Worm (Caenorhabditis elegans) whole organism, young adult: ENCODE data around the gene F28H7.3.
A peak's percentile ranks its signal among the peaks of the same experiment; 100 is the strongest.

Experiments used
- F10E7.11 ChIP-seq: sonication (generic microtip); optimal IDR thresholded peaks from 2 replicates; lab custom pipeline; 2017; ENCODE audit warnings: mild to moderate bottlenecking, missing genetic modification characterization, moderate library complexity, missing compliant biosample characterization
- F57C9.4 ChIP-seq: sonication (generic microtip); optimal IDR thresholded peaks from 2 replicates; lab custom pipeline; 2017; ENCODE audit warnings: mild to moderate bottlenecking, missing genetic modification characterization, missing compliant biosample characterization
- T26A5.8 ChIP-seq: sonication (generic microtip); optimal IDR thresholded peaks from 2 replicates; lab custom pipeline; 2016; ENCODE audit warnings: missing genetic modification characterization, missing compliant biosample characterization
- Y56A3A.18 ChIP-seq: fragments of 200-800 bp; sonication (Bioruptor generic); IDR thresholded peaks from 2 replicates; pipeline ENCODE4 v1.3.6; 2022; ENCODE audit warnings: missing genetic modification reagents, missing genetic modification characterization, missing compliant biosample characterization
- aptf-3 ChIP-seq: fragments of 200-800 bp; sonication (Bioruptor generic); IDR thresholded peaks from 2 replicates; pipeline ENCODE4 v1.3.6; 2022; ENCODE audit warnings: missing genetic modification characterization, missing compliant biosample characterization
- atf-7 ChIP-seq: sonication (generic microtip); optimal IDR thresholded peaks from 2 replicates; lab custom pipeline; 2017; ENCODE audit warnings: mild to moderate bottlenecking, missing genetic modification characterization, missing compliant biosample characterization
- attf-3 ChIP-seq: fragments of 200-800 bp; sonication (Bioruptor generic); conservative IDR thresholded peaks from 2 replicates; pipeline ENCODE4 v1.3.6; 2022; ENCODE audit warnings: missing genetic modification reagents, missing genetic modification characterization, missing compliant biosample characterization
- bed-1 ChIP-seq: fragments of 200-800 bp; sonication (Bioruptor generic); IDR thresholded peaks from 2 replicates; pipeline ENCODE4 v1.3.6; 2022; ENCODE audit warnings: missing genetic modification reagents, missing genetic modification characterization, missing compliant biosample characterization
- bed-2 ChIP-seq: fragments of 200-800 bp; sonication (Bioruptor generic); IDR thresholded peaks from 2 replicates; pipeline ENCODE4 v1.3.6; 2022; ENCODE audit warnings: missing genetic modification reagents, missing genetic modification characterization, missing compliant biosample characterization
- ceh-100 ChIP-seq: fragments of 200-800 bp; sonication (Bioruptor generic); IDR thresholded peaks from 2 replicates; pipeline ENCODE4 v1.3.6; 2022; ENCODE audit warnings: missing genetic modification reagents, missing genetic modification characterization, missing compliant biosample characterization
- ceh-40 ChIP-seq: fragments of 200-800 bp; sonication (Bioruptor generic); IDR thresholded peaks from 2 replicates; pipeline ENCODE4 v1.3.6; 2022; ENCODE audit warnings: missing genetic modification characterization, missing compliant biosample characterization
- ceh-58 ChIP-seq: fragments of 200-800 bp; sonication (Bioruptor generic); IDR thresholded peaks from 2 replicates; pipeline ENCODE4 v1.3.6; 2022; ENCODE audit warnings: missing genetic modification characterization, missing compliant biosample characterization
- egrh-3 ChIP-seq: fragments of 200-800 bp; sonication (Bioruptor generic); IDR thresholded peaks from 2 replicates; pipeline ENCODE4 v1.3.6; 2022; ENCODE audit warnings: missing genetic modification reagents, missing genetic modification characterization, missing compliant biosample characterization
- ekl-4 ChIP-seq: fragments of 200-800 bp; sonication (Bioruptor generic); IDR thresholded peaks from 2 replicates; pipeline ENCODE4 v1.3.6; 2022; ENCODE audit warnings: missing genetic modification reagents, missing genetic modification characterization, missing compliant biosample characterization
- gei-17 ChIP-seq: fragments of 200-800 bp; sonication (Bioruptor generic); optimal IDR thresholded peaks from 2 replicates; lab custom pipeline; 2018; ENCODE audit warnings: mild to moderate bottlenecking, missing genetic modification characterization, missing compliant biosample characterization
- hlh-12 ChIP-seq: sonication (generic microtip); optimal IDR thresholded peaks from 2 replicates; lab custom pipeline; 2016; ENCODE audit warnings: missing genetic modification characterization, missing compliant biosample characterization
- lin-35 ChIP-seq, 3 experiments: fragments of 150-350 bp in 2 of 3; sonication (generic microtip) in 1 of 3; optimal IDR thresholded peaks; 2 replicates each; lab custom pipeline; 2014 to 2018; ENCODE audit warnings: missing biosample characterization in 3 of 3, missing genetic modification characterization in 3 of 3, missing genetic modification reagents in 3 of 3
- lir-1 ChIP-seq: fragments of 200-800 bp; sonication (Bioruptor generic); conservative IDR thresholded peaks from 2 replicates; pipeline ENCODE4 v1.3.6; 2022; ENCODE audit warnings: missing genetic modification reagents, missing genetic modification characterization, missing compliant biosample characterization
- lsl-1 ChIP-seq: fragments of 200-800 bp; sonication (Bioruptor generic); optimal IDR thresholded peaks from 2 replicates; lab custom pipeline; 2018; ENCODE audit warnings: mild to moderate bottlenecking, missing genetic modification characterization, moderate library complexity, missing compliant biosample characterization
- mcd-1 ChIP-seq: fragments of 200-800 bp; sonication (Bioruptor generic); IDR thresholded peaks from 2 replicates; pipeline ENCODE4 v1.3.6; 2022; ENCODE audit warnings: missing genetic modification reagents, missing genetic modification characterization, missing compliant biosample characterization
- nfya-1 ChIP-seq: sonication (generic microtip); optimal IDR thresholded peaks from 2 replicates; lab custom pipeline; 2017; ENCODE audit warnings: antibody characterized with exemption, missing compliant biosample characterization, missing genetic modification characterization, borderline replicate concordance; ENCODE audit not compliant: insufficient read depth
- nfya-2 ChIP-seq: fragments of 200-800 bp; sonication (Bioruptor generic); IDR thresholded peaks from 2 replicates; pipeline ENCODE4 v1.3.6; 2022; ENCODE audit warnings: missing genetic modification reagents, missing genetic modification characterization, missing compliant biosample characterization
- nhr-80 ChIP-seq: sonication (generic microtip); optimal IDR thresholded peaks from 2 replicates; lab custom pipeline; 2016; ENCODE audit warnings: missing genetic modification characterization, missing compliant biosample characterization
- nhr-90 ChIP-seq: sonication (generic microtip); optimal IDR thresholded peaks from 2 replicates; lab custom pipeline; 2016; ENCODE audit warnings: missing genotype, mild to moderate bottlenecking, missing genetic modification characterization, missing compliant biosample characterization
- pbrm-1 ChIP-seq: fragments of 200-800 bp; sonication (Bioruptor generic); IDR thresholded peaks from 2 replicates; pipeline ENCODE4 v1.3.6; 2022; ENCODE audit warnings: missing genetic modification reagents, missing genetic modification characterization, missing compliant biosample characterization
- sea-2 ChIP-seq: fragments of 200-800 bp; sonication (Bioruptor generic); IDR thresholded peaks from 2 replicates; pipeline ENCODE4 v1.3.6; 2022; ENCODE audit warnings: missing genetic modification characterization, missing compliant biosample characterization
- snpc-4 ChIP-seq, 5 experiments: fragments of 150-350 bp in 1 of 5; sonication (generic microtip) in 4 of 5; optimal IDR thresholded peaks; 2 replicates each; lab custom pipeline; 2014 to 2018; ENCODE audit warnings: missing genetic modification characterization in 5 of 5, missing biosample characterization in 3 of 5, antibody characterized with exemption in 2 of 5, mild to moderate bottlenecking in 2 of 5, missing compliant biosample characterization in 2 of 5, missing genotype in 2 of 5, moderate library complexity in 2 of 5, missing genetic modification reagents in 1 of 5
- sptf-2 ChIP-seq: fragments of 200-800 bp; sonication (Bioruptor generic); optimal IDR thresholded peaks from 2 replicates; lab custom pipeline; 2018; ENCODE audit warnings: mild to moderate bottlenecking, missing genetic modification characterization, missing compliant biosample characterization
- tbx-9 ChIP-seq: sonication (generic microtip); optimal IDR thresholded peaks from 2 replicates; lab custom pipeline; 2016; ENCODE audit warnings: borderline replicate concordance, missing genetic modification characterization, inconsistent platforms, missing compliant biosample characterization
- tlf-1 ChIP-seq: fragments of 200-800 bp; sonication (Bioruptor generic); optimal IDR thresholded peaks from 2 replicates; lab custom pipeline; 2018; ENCODE audit warnings: mild to moderate bottlenecking, missing genetic modification characterization, missing compliant biosample characterization
- zfh-2 ChIP-seq: fragments of 200-800 bp; sonication (Bioruptor generic); conservative IDR thresholded peaks from 2 replicates; pipeline ENCODE4 v1.3.6; 2022; ENCODE audit warnings: missing genetic modification reagents, missing genetic modification characterization, missing compliant biosample characterization
- ztf-25 ChIP-seq: fragments of 200-800 bp; sonication (Bioruptor generic); IDR thresholded peaks from 2 replicates; pipeline ENCODE4 v1.3.6; 2022; ENCODE audit warnings: missing genetic modification reagents, missing genetic modification characterization, missing compliant biosample characterization

F28H7.3 gene

ce11 chrV:10750630-10751029 is at the start of gene F28H7.3:
Gene F28H7.3 (minus strand): TSS chrV:10750788.
- no peak for TF ChIP-seq snpc-4 (GFP tag; optimal IDR thresholded peaks at IDR 0.05; lab: Kevin White, UChicago)
- TF ChIP-seq snpc-4 (tag; optimal IDR thresholded peaks at IDR 0.05; lab: Kevin White, UChicago): no peak
- peak; percentile 90 for TF ChIP-seq nhr-80 (tag; lab: Kevin White, UChicago)

- TF ChIP-seq aptf-3 (GFP tag; lab: Robert Waterston, UW): no peak
- TF ChIP-seq zfh-2 (GFP tag; lab: Robert Waterston, UW): no peak
- no peak for TF ChIP-seq F10E7.11
These were observed 47.5 kb upstream of the F28H7.3 start, which contains the start of gene srh-184 for ce11 chrV:10798090-10798489. Gene srh-184 (minus strand): TSS chrV:10798190.

DNA sequence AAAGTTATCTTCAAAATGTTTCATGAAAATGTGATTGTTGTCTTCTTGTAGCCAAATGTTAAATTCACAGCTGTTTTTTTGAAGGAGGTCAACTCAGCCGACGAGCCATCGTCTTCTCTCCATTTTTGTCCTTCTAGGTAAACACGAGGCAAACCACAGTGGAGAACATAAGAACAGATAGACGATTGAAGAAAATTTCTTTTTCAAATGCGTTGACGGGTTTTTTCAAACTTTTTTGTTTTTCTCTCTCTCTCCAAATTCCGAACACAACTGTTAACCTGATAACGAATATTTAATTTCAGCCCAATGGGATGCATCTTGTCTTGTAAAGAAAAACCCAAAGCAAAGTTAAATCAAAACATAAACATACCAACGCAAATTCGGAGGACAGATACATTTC is 44.9 kb upstream of the F28H7.3 start, which contains the start of gene D1054.19:
Gene D1054.19 (plus strand): TSS at position 301 of the 400 bp plus-strand sequence.
- no peak for TF ChIP-seq aptf-3 (GFP tag; lab: Robert Waterston, UW)
- TF ChIP-seq egrh-3 (GFP tag; lab: Robert Waterston, UW): no peak
- TF ChIP-seq ceh-100: no peak
- TF ChIP-seq pbrm-1 (GFP tag; lab: Robert Waterston, UW): no peak
- no peak for TF ChIP-seq Y56A3A.18
- no peak for TF ChIP-seq ekl-4
- no peak for TF ChIP-seq lsl-1 (GFP tag; lab: Kevin White, UChicago)
- no peak for TF ChIP-seq bed-2
- TF ChIP-seq T26A5.8 (tag; lab: Kevin White, UChicago): no peak
- TF ChIP-seq sea-2 (GFP tag; lab: Robert Waterston, UW): no peak
- TF ChIP-seq atf-7: no peak
- TF ChIP-seq ceh-40 (GFP tag; lab: Robert Waterston, UW): no peak
- no peak for TF ChIP-seq lin-35 (GFP tag; optimal IDR thresholded peaks at IDR 0.05; lab: Kevin White, UChicago)
- no peak for TF ChIP-seq ztf-25 (GFP tag; lab: Robert Waterston, UW)
- no peak for TF ChIP-seq mcd-1 (GFP tag; lab: Robert Waterston, UW)

- TF ChIP-seq egrh-3 (GFP tag; lab: Robert Waterston, UW) (peak; percentile 56; the same call in 1 of the 2 replicates), ceh-58 (GFP tag; lab: Robert Waterston, UW) (0 out of 2 replicates have a peak, but pooled peaks have one; percentile 61), gei-17 (GFP tag; lab: Kevin White, UChicago) (no peak), attf-3 (GFP tag; lab: Robert Waterston, UW) (0 out of 2 replicates have a peak, but pooled peaks have one; percentile 31)
These were observed 43.9 kb upstream of the F28H7.3 start for ce11 chrV:10794463-10794862.

DNA sequence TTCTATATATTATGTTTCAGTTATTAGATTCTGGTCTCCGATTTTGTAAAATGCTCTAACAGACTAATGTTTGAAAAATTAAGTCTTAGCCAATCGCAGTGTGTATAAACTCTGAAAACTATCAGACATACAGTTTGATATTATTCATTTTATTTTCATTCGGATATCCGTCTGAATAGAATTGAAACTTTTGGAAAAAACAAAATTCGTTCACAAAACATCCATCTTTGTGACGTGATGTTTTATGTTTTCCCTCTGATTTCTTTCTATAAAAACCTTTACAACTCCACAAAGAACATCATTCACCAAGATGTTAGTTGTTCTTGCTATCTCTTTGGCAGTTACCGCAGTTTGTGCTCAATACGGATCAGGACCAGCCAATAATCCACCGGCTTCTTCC is 42.9 kb upstream of the F28H7.3 start, which contains the start of gene ule-3:
Gene ule-3 (plus strand): TSS at position 301 of the 400 bp plus-strand sequence.
- no peak for TF ChIP-seq egrh-3 (GFP tag; lab: Robert Waterston, UW)
- TF ChIP-seq sptf-2: no peak
- TF ChIP-seq nfya-2: no peak
- TF ChIP-seq bed-1 (GFP tag; lab: Robert Waterston, UW): no peak
- TF ChIP-seq F57C9.4: no peak
- TF ChIP-seq hlh-12 (tag; lab: Kevin White, UChicago): no peak
- TF ChIP-seq lir-1 (GFP tag; lab: Robert Waterston, UW): no peak
- no peak for TF ChIP-seq tbx-9 (tag; lab: Kevin White, UChicago)
- TF ChIP-seq tlf-1: no peak
- TF ChIP-seq nhr-90 (tag; lab: Kevin White, UChicago): no peak
- TF ChIP-seq nfya-1 (tag; lab: Kevin White, UChicago): no peak
